Worm (Caenorhabditis elegans) whole organism, L1 larva: ENCODE results near the gene Y37D8A.25.

Experiments
- C16A3.4 ChIP-seq: fragments of 150-350 bp; optimal IDR thresholded peaks from 2 replicates; lab custom pipeline; 2014; ENCODE audit warnings: missing biosample characterization, missing genetic modification characterization
- C34B4.2 ChIP-seq: sonication (generic microtip); optimal IDR thresholded peaks from 2 replicates; lab custom pipeline; 2017; ENCODE audit warnings: mild to moderate bottlenecking, missing genetic modification characterization, missing compliant biosample characterization
- blmp-1 ChIP-seq: fragments of 150-350 bp; optimal IDR thresholded peaks from 2 replicates; lab custom pipeline; 2014; ENCODE audit warnings: missing biosample characterization, missing genetic modification characterization
- ceh-63 ChIP-seq: fragments of 200-800 bp; sonication (Bioruptor generic); optimal IDR thresholded peaks from 2 replicates; lab custom pipeline; 2018; ENCODE audit warnings: mild to moderate bottlenecking, missing genetic modification characterization, missing compliant biosample characterization
- ceh-8 ChIP-seq: fragments of 200-800 bp; sonication (Bioruptor generic); optimal IDR thresholded peaks from 2 replicates; lab custom pipeline; 2018; ENCODE audit warnings: mild to moderate bottlenecking, missing genetic modification characterization, moderate library complexity, missing compliant biosample characterization
- dpl-1 ChIP-seq, 3 experiments: fragments of 150-350 bp in 2 of 3; sonication (generic microtip) in 1 of 3; optimal IDR thresholded peaks; 2 replicates each; lab custom pipeline; 2014 to 2017; ENCODE audit warnings: missing biosample characterization in 3 of 3, missing genetic modification characterization in 3 of 3, missing genetic modification reagents in 3 of 3
- dsc-1 ChIP-seq: sonication (generic microtip); optimal IDR thresholded peaks from 2 replicates; lab custom pipeline; 2016; ENCODE audit warnings: mild to moderate bottlenecking, missing genetic modification characterization, missing compliant biosample characterization
- efl-1 ChIP-seq, 4 experiments: fragments of 150-350 bp; optimal IDR thresholded peaks in 3 of 4; peaks in 1 of 4; 1 replicate in 1 of 4; 2 replicates in 3 of 4; lab custom pipeline; 2014; ENCODE audit warnings: missing biosample characterization in 2 of 4, missing genetic modification characterization in 2 of 4, missing genetic modification reagents in 2 of 4
- elt-2 ChIP-seq: sonication (generic microtip); optimal IDR thresholded peaks from 2 replicates; lab custom pipeline; 2016; ENCODE audit warnings: missing genetic modification characterization, mild to moderate bottlenecking, inconsistent platforms, missing compliant biosample characterization, missing genetic modification reagents
- elt-3 ChIP-seq, 6 experiments: fragments of 150-350 bp in 1 of 6; sonication (generic microtip); optimal IDR thresholded peaks; 2 replicates each; lab custom pipeline; 2017 to 2018; ENCODE audit warnings: missing biosample characterization in 6 of 6, missing genetic modification characterization in 6 of 6, inconsistent platforms in 1 of 6
- fkh-10 ChIP-seq: sonication (generic microtip); optimal IDR thresholded peaks from 2 replicates; lab custom pipeline; 2017; ENCODE audit warnings: missing biosample characterization, missing genetic modification reagents, missing genetic modification characterization
- fkh-4 ChIP-seq: sonication (generic microtip); optimal IDR thresholded peaks from 2 replicates; lab custom pipeline; 2016; ENCODE audit warnings: missing compliant biosample characterization, missing genetic modification characterization, borderline replicate concordance
- fos-1 ChIP-seq: fragments of 150-350 bp; optimal IDR thresholded peaks from 2 replicates; lab custom pipeline; 2014; ENCODE audit warnings: missing biosample characterization, missing genetic modification characterization
- hpl-2 ChIP-seq: fragments of 150-350 bp; optimal IDR thresholded peaks from 2 replicates; lab custom pipeline; 2014; ENCODE audit warnings: missing biosample characterization, missing genetic modification reagents, missing genetic modification characterization
- jun-1 ChIP-seq: fragments of 150-350 bp; optimal IDR thresholded peaks from 2 replicates; lab custom pipeline; 2014; ENCODE audit warnings: missing biosample characterization, missing genetic modification reagents, missing genetic modification characterization
- lin-13 ChIP-seq: fragments of 150-350 bp; optimal IDR thresholded peaks from 2 replicates; lab custom pipeline; 2014; ENCODE audit warnings: missing biosample characterization, missing genetic modification reagents, missing genetic modification characterization
- lin-14 ChIP-seq: fragments of 200-800 bp; sonication (Bioruptor generic); optimal IDR thresholded peaks from 2 replicates; lab custom pipeline; 2018; ENCODE audit warnings: mild to moderate bottlenecking, missing genetic modification characterization, moderate library complexity, missing compliant biosample characterization
- lin-35 ChIP-seq, 2 experiments: fragments of 150-350 bp; optimal IDR thresholded peaks; 2 replicates each; lab custom pipeline; 2014; ENCODE audit warnings: missing biosample characterization in 2 of 2, missing genetic modification characterization in 2 of 2, missing genetic modification reagents in 2 of 2
- lin-39 ChIP-seq: fragments of 150-350 bp; optimal IDR thresholded peaks from 2 replicates; lab custom pipeline; 2014; ENCODE audit warnings: missing biosample characterization, missing genetic modification reagents, missing genetic modification characterization
- lir-3 ChIP-seq: sonication (generic microtip); optimal IDR thresholded peaks from 2 replicates; lab custom pipeline; 2016; ENCODE audit warnings: mild to moderate bottlenecking, missing genetic modification characterization, moderate library complexity, missing compliant biosample characterization; ENCODE audit not compliant: poor library complexity
- mab-9 ChIP-seq: fragments of 200-800 bp; sonication (Bioruptor generic); IDR thresholded peaks from 2 replicates; pipeline ENCODE4 v1.3.6; 2022; ENCODE audit warnings: missing genetic modification reagents, missing genetic modification characterization, missing compliant biosample characterization
- mdl-1 ChIP-seq, 2 experiments: fragments of 150-350 bp; optimal IDR thresholded peaks; 2 replicates each; lab custom pipeline; 2014 to 2017; ENCODE audit warnings: missing biosample characterization in 2 of 2, missing genetic modification characterization in 2 of 2, inconsistent platforms in 1 of 2
- mep-1 ChIP-seq: fragments of 150-350 bp; optimal IDR thresholded peaks from 2 replicates; lab custom pipeline; 2014; ENCODE audit warnings: missing biosample characterization, missing genetic modification characterization
- nhr-11 ChIP-seq: fragments of 150-350 bp; optimal IDR thresholded peaks from 2 replicates; lab custom pipeline; 2014; ENCODE audit warnings: missing biosample characterization, missing genetic modification characterization
- nhr-19 ChIP-seq: fragments of 200-800 bp; sonication (Bioruptor generic); conservative IDR thresholded peaks from 2 replicates; pipeline ENCODE4 v1.3.6; 2022; ENCODE audit warnings: missing genetic modification characterization, missing compliant biosample characterization
- nhr-20 ChIP-seq: sonication (generic microtip); optimal IDR thresholded peaks from 2 replicates; lab custom pipeline; 2016; ENCODE audit warnings: mild to moderate bottlenecking, missing genetic modification characterization, missing compliant biosample characterization
- nhr-71 ChIP-seq: sonication (generic microtip); optimal IDR thresholded peaks from 2 replicates; lab custom pipeline; 2016; ENCODE audit warnings: mild to moderate bottlenecking, missing genetic modification characterization, moderate library complexity, missing compliant biosample characterization
- nhr-76 ChIP-seq: sonication (generic microtip); optimal IDR thresholded peaks from 2 replicates; lab custom pipeline; 2017; ENCODE audit warnings: missing biosample characterization, missing genetic modification characterization
- nhr-77 ChIP-seq: fragments of 150-350 bp; optimal IDR thresholded peaks from 2 replicates; lab custom pipeline; 2014; ENCODE audit warnings: missing biosample characterization, missing genetic modification characterization
- nhr-84 ChIP-seq: sonication (generic microtip); optimal IDR thresholded peaks from 2 replicates; lab custom pipeline; 2017; ENCODE audit warnings: missing biosample characterization, missing genetic modification characterization
- nhr-85 ChIP-seq: sonication (generic microtip); peaks from one replicate; lab custom pipeline; 2016; ENCODE audit warnings: missing genetic modification characterization, inconsistent platforms, missing compliant biosample characterization
- nhr-90 ChIP-seq: sonication (generic microtip); optimal IDR thresholded peaks from 2 replicates; lab custom pipeline; 2016; ENCODE audit warnings: mild to moderate bottlenecking, missing genetic modification characterization, missing compliant biosample characterization; ENCODE audit not compliant: poor library complexity
- skn-1 ChIP-seq: fragments of 150-350 bp; optimal IDR thresholded peaks from 2 replicates; lab custom pipeline; 2014; ENCODE audit warnings: missing biosample characterization, missing genetic modification characterization
- snpc-4 ChIP-seq: fragments of 150-350 bp; optimal IDR thresholded peaks from 2 replicates; lab custom pipeline; 2014; ENCODE audit warnings: missing biosample characterization, missing genetic modification characterization
- snu-23 ChIP-seq: sonication (generic microtip); optimal IDR thresholded peaks from 2 replicates; lab custom pipeline; 2016; ENCODE audit warnings: missing genetic modification characterization, missing compliant biosample characterization
- swsn-7 ChIP-seq: sonication (generic microtip); optimal IDR thresholded peaks from 2 replicates; lab custom pipeline; 2016; ENCODE audit warnings: missing genetic modification characterization, missing compliant biosample characterization
- tbx-2 ChIP-seq: sonication (generic microtip); optimal IDR thresholded peaks from 2 replicates; lab custom pipeline; 2016; ENCODE audit warnings: missing genetic modification characterization, missing compliant biosample characterization
- unc-130 ChIP-seq: fragments of 150-350 bp; optimal IDR thresholded peaks from 2 replicates; lab custom pipeline; 2017; ENCODE audit warnings: missing biosample characterization, missing genetic modification characterization, inconsistent platforms
- unc-30 ChIP-seq: sonication (generic microtip); optimal IDR thresholded peaks from 2 replicates; lab custom pipeline; 2017; ENCODE audit warnings: missing biosample characterization, missing genetic modification characterization
- unc-98 ChIP-seq: fragments of 200-800 bp; sonication (Bioruptor generic); IDR thresholded peaks from 2 replicates; pipeline ENCODE4 v1.3.6; 2022; ENCODE audit warnings: missing genetic modification characterization, missing compliant biosample characterization
- zag-1 ChIP-seq: fragments of 150-350 bp; optimal IDR thresholded peaks from 2 replicates; lab custom pipeline; 2014; ENCODE audit warnings: missing biosample characterization, missing genetic modification characterization
- zip-4 ChIP-seq: fragments of 200-800 bp; sonication (Bioruptor generic); optimal IDR thresholded peaks from 2 replicates; lab custom pipeline; 2018; ENCODE audit warnings: mild to moderate bottlenecking, missing genetic modification characterization, moderate library complexity, missing compliant biosample characterization
- ztf-11 ChIP-seq, 2 experiments: sonication (generic microtip); optimal IDR thresholded peaks; 2 replicates each; lab custom pipeline; 2016 to 2017; ENCODE audit warnings: missing genetic modification characterization in 2 of 2, missing biosample characterization in 1 of 2, missing compliant biosample characterization in 1 of 2

Y37D8A.25 gene

DNA sequence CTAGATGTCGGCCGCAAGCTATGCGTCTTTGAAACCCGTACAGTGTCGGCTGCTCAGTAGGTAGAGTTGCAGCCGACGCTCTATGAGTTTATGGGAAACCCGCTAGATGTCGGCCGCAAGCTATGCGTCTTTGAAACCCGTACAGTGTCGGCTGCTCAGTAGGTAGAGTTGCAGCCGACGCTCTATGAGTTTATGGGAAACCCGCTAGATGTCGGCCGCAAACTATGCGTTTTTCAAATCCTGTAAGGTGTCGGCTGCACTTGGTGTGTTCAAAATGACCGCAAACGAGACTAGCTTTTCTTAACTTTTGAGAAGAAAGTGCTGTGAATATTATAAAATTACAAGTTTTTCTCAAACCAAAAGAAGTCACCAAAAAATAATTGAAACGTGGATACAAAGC is 28.1 kb upstream of the Y37D8A.25 start:
- peak; percentile 19 for TF ChIP-seq snpc-4 (tag; lab: Kevin White, UChicago)
- TF ChIP-seq, all 84 proteins: peak for 1; not testable (repeated sequence) for 83

DNA sequence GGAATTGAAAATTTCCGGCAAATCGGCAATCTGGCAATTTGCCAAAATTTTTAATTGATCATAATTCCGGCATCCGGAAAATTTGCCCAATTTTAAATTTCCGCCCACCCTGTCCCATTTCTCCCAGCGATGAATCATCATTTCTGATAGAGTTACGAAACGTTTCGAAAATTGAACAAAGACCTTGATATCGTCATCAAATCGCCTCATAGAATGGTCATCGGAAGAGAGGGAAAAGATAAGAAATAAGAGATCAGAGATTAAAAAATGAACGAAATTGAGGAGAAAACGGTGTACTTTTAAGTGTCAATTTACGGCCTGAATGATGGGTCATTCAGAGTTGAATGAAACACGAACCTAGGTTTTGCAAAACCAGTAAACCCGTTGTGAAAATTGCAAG is 27.6 kb upstream of the Y37D8A.25 start:
- TF ChIP-seq zag-1 (no peak), elt-3 (tag; optimal IDR thresholded peaks at IDR 0.05; lab: Kevin White, UChicago) (peak in 4 of 6 experiments; percentile 52 to 87 (median 76)), fos-1 (peak; percentile 56), snu-23 (GFP tag; lab: Kevin White, UChicago) (peak; percentile 11), lin-14 (GFP tag; lab: Kevin White, UChicago) (peak; percentile 57), mep-1 (tag; lab: Kevin White, UChicago) (peak; percentile 36), blmp-1 (tag; lab: Kevin White, UChicago) (peak; percentile 59), dpl-1 (GFP tag; optimal IDR thresholded peaks at IDR 0.05; lab: Kevin White, UChicago) (peak in 2 of 3 experiments; percentile 2 to 33), efl-1 (optimal IDR thresholded peaks at IDR 0.05; lab: Kevin White, UChicago) (no peak), efl-1 (GFP tag; optimal IDR thresholded peaks at IDR 0.05 in 1 of 2; lab: Kevin White, UChicago) (peak; percentile 14 to 64), C34B4.2 (tag; lab: Kevin White, UChicago) (no peak), nhr-85 (tag; lab: Kevin White, UChicago) (peak; percentile 92), nhr-71 (tag; lab: Kevin White, UChicago) (peak; percentile 4), lir-3 (tag; lab: Kevin White, UChicago) (no peak), skn-1 (peak; percentile 28)
- TF ChIP-seq, all 84 proteins: peak for 11

DNA sequence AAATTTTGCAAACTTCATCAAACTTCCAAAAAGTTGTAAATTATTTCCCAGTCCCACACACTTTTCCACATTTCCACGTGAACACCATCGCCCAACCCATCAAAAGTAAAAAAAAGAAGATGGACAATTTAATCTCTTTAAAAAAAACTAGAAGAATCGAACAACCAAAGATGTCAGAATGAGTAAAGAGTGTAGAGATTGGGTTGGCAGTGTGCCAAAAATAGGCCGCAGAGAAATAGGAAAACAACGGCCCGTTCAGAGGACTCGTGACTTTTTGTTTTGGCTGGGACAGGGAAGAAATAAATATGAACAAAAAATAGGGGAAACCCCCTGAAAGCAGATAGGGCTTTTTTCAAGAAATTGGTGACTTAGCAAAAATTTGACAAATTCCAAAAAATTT is 22.8 kb upstream of the Y37D8A.25 start:
- peak; percentile 31 for TF ChIP-seq lin-14 (GFP tag; lab: Kevin White, UChicago)
- TF ChIP-seq nhr-85 (tag; lab: Kevin White, UChicago): peak; percentile 89
- TF ChIP-seq nhr-71 (tag; lab: Kevin White, UChicago): peak; percentile 22
- peak; percentile 19 for TF ChIP-seq blmp-1 (tag; lab: Kevin White, UChicago)
- TF ChIP-seq fkh-4 (tag; lab: Kevin White, UChicago): no peak
- TF ChIP-seq snu-23 (GFP tag; lab: Kevin White, UChicago): peak; percentile 28
- TF ChIP-seq ceh-8 (GFP tag; lab: Kevin White, UChicago): no peak
- TF ChIP-seq unc-130 (tag; lab: Kevin White, UChicago): peak; percentile 36
- no peak for TF ChIP-seq lin-13 (GFP tag; lab: Kevin White, UChicago)
- no peak for TF ChIP-seq elt-2
- TF ChIP-seq nhr-76: no peak
- no peak for TF ChIP-seq ztf-11 (tag; optimal IDR thresholded peaks at IDR 0.05; lab: Kevin White, UChicago)
- peak; percentile 46 for TF ChIP-seq nhr-20 (tag; lab: Kevin White, UChicago)
- peak in 1 of 6 experiments; percentile 28 for TF ChIP-seq elt-3 (tag; optimal IDR thresholded peaks at IDR 0.05; lab: Kevin White, UChicago)
- TF ChIP-seq ceh-63: no peak
- TF ChIP-seq mdl-1 (tag; optimal IDR thresholded peaks at IDR 0.05; lab: Kevin White, UChicago): peak in 1 of 2 experiments; percentile 29
- TF ChIP-seq lin-35 (GFP tag; optimal IDR thresholded peaks at IDR 0.05; lab: Kevin White, UChicago): peak in 1 of 2 experiments; percentile 28
- TF ChIP-seq nhr-90 (tag; lab: Kevin White, UChicago): peak; percentile 5
- peak; percentile 13 for TF ChIP-seq tbx-2

DNA sequence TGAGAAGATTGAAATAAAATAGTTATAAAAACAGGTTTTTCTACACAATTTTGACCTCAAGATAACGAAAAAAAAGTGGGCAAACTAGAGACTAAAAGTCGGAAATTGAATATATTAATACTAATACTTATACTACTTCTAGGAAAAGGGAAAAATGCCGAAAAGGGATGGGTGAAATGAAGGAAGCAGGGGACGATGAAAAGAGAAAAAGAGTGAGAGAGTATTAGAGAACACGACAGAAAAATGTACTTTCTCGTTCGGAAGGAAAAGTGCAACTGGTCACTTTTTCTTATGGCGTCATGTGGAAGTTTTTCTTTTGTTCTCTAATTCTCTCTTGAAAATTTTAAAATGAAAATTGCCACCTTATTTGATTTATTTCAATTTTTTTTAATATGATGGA is 21.3 kb upstream of the Y37D8A.25 start:
- TF ChIP-seq mab-9 (GFP tag; lab: Robert Waterston, UW) (no peak), zip-4 (GFP tag; lab: Kevin White, UChicago) (no peak), nhr-19 (GFP tag; lab: Robert Waterston, UW) (peak; percentile 36; the same call in 1 of the 2 replicates), ceh-8 (GFP tag; lab: Kevin White, UChicago) (no peak), jun-1 (tag; lab: Kevin White, UChicago) (peak; percentile 32), swsn-7 (tag; lab: Kevin White, UChicago) (peak; percentile 44), lir-3 (tag; lab: Kevin White, UChicago) (no peak), nhr-90 (tag; lab: Kevin White, UChicago) (peak; percentile 68), mdl-1 (tag; optimal IDR thresholded peaks at IDR 0.05; lab: Kevin White, UChicago) (peak in 1 of 2 experiments; percentile 9), unc-130 (tag; lab: Kevin White, UChicago) (no peak), dsc-1 (tag; lab: Kevin White, UChicago) (peak; percentile 47), skn-1 (peak; percentile 30), unc-30 (tag; lab: Kevin White, UChicago) (no peak), C16A3.4 (tag; lab: Kevin White, UChicago) (peak; percentile 21), lin-39 (peak; percentile 18), unc-98 (GFP tag; lab: Robert Waterston, UW) (no peak), nhr-11 (peak; percentile 59), fkh-10 (GFP tag; lab: Kevin White, UChicago) (peak; percentile 8), elt-2 (peak; percentile 36), nhr-77 (tag; lab: Kevin White, UChicago) (no peak), nhr-84 (tag; lab: Kevin White, UChicago) (no peak), tbx-2 (peak; percentile 14), zag-1 (no peak), snpc-4 (tag; lab: Kevin White, UChicago) (no peak), hpl-2 (GFP tag; lab: Kevin White, UChicago) (no peak), blmp-1 (tag; lab: Kevin White, UChicago) (peak; percentile 92)
